Worm (Caenorhabditis elegans): ENCODE data around the gene F25B3.5.

The F25B3.5 gene

DNA sequence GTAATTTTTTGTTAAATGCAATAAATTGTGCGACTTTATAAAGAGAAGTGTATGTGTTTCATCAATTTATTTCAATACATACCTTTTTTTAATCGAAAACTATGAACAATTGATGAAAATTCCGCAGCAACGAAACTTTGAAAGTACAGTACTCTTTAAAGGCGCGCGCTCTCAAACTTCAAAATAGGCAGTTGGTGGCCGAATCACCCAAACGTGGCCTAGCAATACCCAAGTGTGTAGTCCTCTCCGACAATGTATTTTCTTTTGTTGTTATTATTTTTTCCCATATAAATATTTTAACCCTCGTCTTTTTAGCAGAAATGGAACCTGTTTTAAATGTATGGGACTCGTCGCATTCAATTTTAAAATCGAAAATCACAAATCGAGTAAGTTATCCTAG is 33.6 kb downstream of the F25B3.5 start, which contains the start of gene C50F4.4:
Gene C50F4.4, plus strand, starts transcription at position 267 of the 400 bp plus-strand sequence.
- TF ChIP-seq atf-7 (tag; optimal IDR thresholded peaks at IDR 0.05), result no peak
- TF ChIP-seq dpl-1 (GFP tag; optimal IDR thresholded peaks at IDR 0.05), result peak; percentile 17
- peak; percentile 50 for TF ChIP-seq him-1 (tag; optimal IDR thresholded peaks at IDR 0.05)
- no peak for TF ChIP-seq mxl-1 (tag; optimal IDR thresholded peaks at IDR 0.05)
- TF ChIP-seq gei-17 (GFP tag; optimal IDR thresholded peaks at IDR 0.05), result no peak
- TF ChIP-seq xnd-1 (tag; optimal IDR thresholded peaks at IDR 0.05), result peak; percentile 26
- no peak for TF ChIP-seq hrde-1 (tag; optimal IDR thresholded peaks at IDR 0.05; ENCODE audit: borderline replicate concordance)
- TF ChIP-seq F52B5.7 (tag; optimal IDR thresholded peaks at IDR 0.05), result no peak
- TF ChIP-seq F57C9.4 (tag; optimal IDR thresholded peaks at IDR 0.05), result no peak
- no peak for TF ChIP-seq ztf-28 (GFP tag; IDR thresholded peaks at IDR 0.05)
- TF ChIP-seq K12H6.12 (tag; optimal IDR thresholded peaks at IDR 0.05), result no peak
- TF ChIP-seq snpc-1.1 (tag; optimal IDR thresholded peaks at IDR 0.05; ENCODE audit: insufficient read depth), result no peak
- TF ChIP-seq ceh-40 (GFP tag; IDR thresholded peaks at IDR 0.05), result no peak
- no peak for TF ChIP-seq B0019.2 (GFP tag; conservative IDR thresholded peaks at IDR 0.05)
- peak; percentile 45 for TF ChIP-seq F49E8.2 (tag; optimal IDR thresholded peaks at IDR 0.05; ENCODE audit: insufficient read depth)
- TF ChIP-seq F39B2.1 (GFP tag; IDR thresholded peaks at IDR 0.05), result no peak
- TF ChIP-seq egl-44 (GFP tag; IDR thresholded peaks at IDR 0.05), result no peak
- TF ChIP-seq rpc-1 (optimal IDR thresholded peaks at IDR 0.05), result no peak
- TF ChIP-seq rpc-1 (tag; optimal IDR thresholded peaks at IDR 0.05), result no peak
- TF ChIP-seq Y95B8A.8 (GFP tag; IDR thresholded peaks at IDR 0.05), result no peak
- no peak for TF ChIP-seq tlf-1 (GFP tag; optimal IDR thresholded peaks at IDR 0.05)
- TF ChIP-seq snpc-1.3 (tag; optimal IDR thresholded peaks at IDR 0.05; ENCODE audit: insufficient read depth), result no peak
- TF ChIP-seq snpc-4 (GFP tag; optimal IDR thresholded peaks at IDR 0.05), result no peak
- peak in 2 of 4 experiments; percentile 3 to 27 for TF ChIP-seq snpc-4 (tag; optimal IDR thresholded peaks at IDR 0.05)
- no peak for TF ChIP-seq ztf-25 (GFP tag; IDR thresholded peaks at IDR 0.05)
- no peak for TF ChIP-seq nfyb-1 (GFP tag; IDR thresholded peaks at IDR 0.05)
- TF ChIP-seq ZK185.1 (tag; optimal IDR thresholded peaks at IDR 0.05; ENCODE audit: poor library complexity, severe bottlenecking), result peak; percentile 69
- TF ChIP-seq ceh-91 (GFP tag; IDR thresholded peaks at IDR 0.05), result 0 out of 2 replicates have a peak, but pooled peaks have one; percentile 45
- no peak for TF ChIP-seq madf-3 (GFP tag; IDR thresholded peaks at IDR 0.05)
- TF ChIP-seq hmg-20 (GFP tag; IDR thresholded peaks at IDR 0.05), result no peak
- TF ChIP-seq F22D6.2 (tag; optimal IDR thresholded peaks at IDR 0.05), result no peak
- TF ChIP-seq mel-28 (tag; optimal IDR thresholded peaks at IDR 0.05; ENCODE audit: borderline replicate concordance), result no peak
- no peak for TF ChIP-seq tbp1 (GFP tag; optimal IDR thresholded peaks at IDR 0.05)
- no peak for TF ChIP-seq lsy-27 (tag; optimal IDR thresholded peaks at IDR 0.05; ENCODE audit: borderline replicate concordance, insufficient read depth)
- peak in 1 of 2 experiments; percentile 32 for TF ChIP-seq rec-8 (tag; optimal IDR thresholded peaks at IDR 0.05)
- TF ChIP-seq ekl-4 (GFP tag; IDR thresholded peaks at IDR 0.05), result no peak
- no peak for TF ChIP-seq Y56A3A.18 (GFP tag; IDR thresholded peaks at IDR 0.05)
- peak; percentile 58; the same call in 1 of the 2 replicates for TF ChIP-seq K11D2.4 (GFP tag; IDR thresholded peaks at IDR 0.05)
- no peak for TF ChIP-seq C06A6.2 (GFP tag; conservative IDR thresholded peaks at IDR 0.05)
- peak; percentile 43 for TF ChIP-seq rcor-1 (GFP tag; IDR thresholded peaks at IDR 0.05)
- no peak for TF ChIP-seq hsf-1 (GFP tag; IDR thresholded peaks at IDR 0.05)
- peak; percentile 71 for TF ChIP-seq dox-1 (GFP tag; IDR thresholded peaks at IDR 0.05)
- TF ChIP-seq snpc-3.4 (tag; optimal IDR thresholded peaks at IDR 0.05), result peak; percentile 53
- no peak for TF ChIP-seq tbx-9 (tag; optimal IDR thresholded peaks at IDR 0.05; ENCODE audit: borderline replicate concordance)
- no peak for TF ChIP-seq attf-5 (GFP tag; optimal IDR thresholded peaks at IDR 0.05)
- TF ChIP-seq pbrm-1 (GFP tag; IDR thresholded peaks at IDR 0.05), result no peak
- no peak for TF ChIP-seq ztf-26 (tag; optimal IDR thresholded peaks at IDR 0.05)
- TF ChIP-seq attf-6 (GFP tag; IDR thresholded peaks at IDR 0.05), result peak; percentile 57
- no peak for TF ChIP-seq dpff-1 (tag; optimal IDR thresholded peaks at IDR 0.05)
